Fruit fly (Drosophila melanogaster) S2 (cell line): ENCODE results near the gene CG4456.
A peak's percentile ranks its signal among the peaks of the same experiment; 100 is the strongest.

ENCODE experiments used
- CG8478 ChIP-seq: fragments of >200 bp; optimal IDR thresholded peaks from 2 replicates; lab custom pipeline; 2018
- CTCF ChIP-seq, 2 experiments: fragments of >200 bp; optimal IDR thresholded peaks; 2 replicates each; lab custom pipeline; 2018

The CG4456 gene

dm6 chr3L:9400697-9401353 is 28.3 kb downstream of the CG4456 start:
- TF ChIP-seq CTCF (optimal IDR thresholded peaks at IDR 0.05; lab: Kevin White, UChicago), result no peak
- no peak for TF ChIP-seq CG8478 (lab: Kevin White, UChicago)

- TF ChIP-seq CG8478 (lab: Kevin White, UChicago) (no peak), CTCF (optimal IDR thresholded peaks at IDR 0.05; lab: Kevin White, UChicago) (peak in 1 of 2 experiments; percentile 36)
These were observed 29.0 kb downstream of the CG4456 start for dm6 chr3L:9401354-9402156.

dm6 chr3L:9402157-9402890 is 29.8 kb downstream of the CG4456 start, which contains the start of gene eIF4E1:
eIF4E1 (minus strand) TSS chr3L:9402460.
- peak in 1 of 2 experiments; percentile 12 for TF ChIP-seq CTCF (optimal IDR thresholded peaks at IDR 0.05; lab: Kevin White, UChicago)
- no peak for TF ChIP-seq CG8478 (lab: Kevin White, UChicago)

dm6 chr3L:9404497-9404896 is 32.0 kb downstream of the CG4456 start, which contains the start of gene Cpr67B:
Cpr67B (plus strand) TSS chr3L:9404797.
- TF ChIP-seq CTCF (optimal IDR thresholded peaks at IDR 0.05; lab: Kevin White, UChicago), result no peak
- no peak for TF ChIP-seq CG8478 (lab: Kevin White, UChicago)

dm6 chr3L:9410030-9410589 is 37.6 kb downstream of the CG4456 start:
- TF ChIP-seq CG8478 (lab: Kevin White, UChicago) (no peak), CTCF (optimal IDR thresholded peaks at IDR 0.05; lab: Kevin White, UChicago) (no peak)

- TF ChIP-seq CG8478 (lab: Kevin White, UChicago), result no peak
These were observed 38.4 kb downstream of the CG4456 start, which contains the start of the genes CG4022 and Cpsf5 for dm6 chr3L:9410754-9411423. CG4022 (minus strand) TSS chr3L:9410832. Cpsf5 (plus strand) TSS chr3L:9411038.

- TF ChIP-seq CG8478 (lab: Kevin White, UChicago) (no peak), CTCF (optimal IDR thresholded peaks at IDR 0.05; lab: Kevin White, UChicago) (no peak)
These were observed 44.8 kb downstream of the CG4456 start, which contains the start of gene CG3982 for dm6 chr3L:9417288-9417687. CG3982 (minus strand) TSS chr3L:9417388.

dm6 chr3L:9419328-9419727 is 46.8 kb downstream of the CG4456 start:
- no peak for TF ChIP-seq CG8478 (lab: Kevin White, UChicago)
- TF ChIP-seq CTCF (optimal IDR thresholded peaks at IDR 0.05; lab: Kevin White, UChicago), result no peak

dm6 chr3L:9420054-9420818 is 47.7 kb downstream of the CG4456 start:
- TF ChIP-seq CG8478 (lab: Kevin White, UChicago) (no peak), CTCF (optimal IDR thresholded peaks at IDR 0.05; lab: Kevin White, UChicago) (no peak)

- TF ChIP-seq CG8478 (lab: Kevin White, UChicago), result no peak
These were observed 48.3 kb downstream of the CG4456 start for dm6 chr3L:9420819-9421130.

dm6 chr3L:9421621-9422020 is 49.1 kb downstream of the CG4456 start:
- TF ChIP-seq CG8478 (lab: Kevin White, UChicago) (no peak), CTCF (optimal IDR thresholded peaks at IDR 0.05; lab: Kevin White, UChicago) (no peak)

- TF ChIP-seq CG8478 (lab: Kevin White, UChicago) (no peak), CTCF (optimal IDR thresholded peaks at IDR 0.05; lab: Kevin White, UChicago) (no peak)
These were observed 49.6 kb downstream of the CG4456 start for dm6 chr3L:9422135-9422534.
